Worm (Caenorhabditis elegans): Measurements from ENCODE around the gene lgc-45.

lgc-45 gene

DNA sequence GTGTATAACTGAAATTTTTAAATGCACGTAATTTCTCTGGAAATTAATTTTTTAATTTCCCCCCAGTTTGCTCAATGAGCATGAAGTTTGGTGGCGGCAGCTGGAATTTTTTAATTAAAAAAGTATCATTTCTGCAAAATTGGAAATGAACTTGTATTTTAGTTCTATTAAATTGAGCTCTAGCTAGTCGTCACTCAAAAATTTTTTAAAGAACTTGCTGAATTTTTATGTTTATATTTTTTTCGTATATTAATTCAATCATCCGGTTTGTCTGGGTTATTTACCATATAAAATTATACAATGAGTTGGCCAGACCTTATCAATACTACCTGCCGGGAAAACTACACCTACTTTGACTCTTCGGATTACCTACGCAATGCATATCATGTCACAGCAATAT is 24.5 kb downstream of the lgc-45 start, which contains the start of gene srh-59:
TSS of gene srh-59 (plus strand) at position 301 of the 400 bp plus-strand sequence.
- no peak for TF ChIP-seq ctbp-1 (GFP tag; IDR thresholded peaks at IDR 0.05)
- TF ChIP-seq nhr-28 (tag; optimal IDR thresholded peaks at IDR 0.05), result no peak
- TF ChIP-seq unc-62 (GFP tag; optimal IDR thresholded peaks at IDR 0.05 in 1 of 2), result peak in 1 of 2 experiments; percentile 9
- TF ChIP-seq unc-62 (tag; optimal IDR thresholded peaks at IDR 0.05), result no peak

DNA sequence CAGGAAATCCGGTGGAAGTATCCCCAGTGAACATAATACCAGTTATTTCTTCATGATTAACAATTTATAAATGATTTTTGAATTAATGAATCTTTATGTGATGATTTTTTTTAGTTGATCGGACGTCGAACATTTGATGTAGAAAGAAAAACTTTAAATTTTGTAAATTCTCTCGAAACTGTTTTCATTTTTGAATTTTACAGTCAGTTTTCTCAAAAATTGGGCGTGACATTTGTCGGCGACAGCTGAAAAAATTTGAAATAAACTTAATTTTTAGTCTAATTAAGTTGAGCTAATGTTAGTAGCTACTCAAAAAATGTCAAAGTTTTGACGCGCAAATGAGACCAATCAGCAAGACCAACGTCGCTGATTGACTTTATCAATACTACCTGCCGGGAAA is 26.1 kb downstream of the lgc-45 start, which contains the start of gene srh-60:
TSS of gene srh-60 (plus strand) at position 301 of the 400 bp plus-strand sequence.
- TF ChIP-seq nhr-25 (tag; optimal IDR thresholded peaks at IDR 0.05; ENCODE audit: borderline replicate concordance, insufficient read depth) (no peak), zfp-2 (tag; optimal IDR thresholded peaks at IDR 0.05) (no peak), arid-1 (GFP tag; conservative IDR thresholded peaks at IDR 0.05) (no peak), mxl-2 (GFP tag; conservative IDR thresholded peaks at IDR 0.05) (no peak), skn-1 (tag; optimal IDR thresholded peaks at IDR 0.05) (no peak), php-3 (GFP tag; IDR thresholded peaks at IDR 0.05) (no peak), aha-1 (tag) (no peak), nhr-102 (tag; optimal IDR thresholded peaks at IDR 0.05) (no peak), nhr-77 (tag; optimal IDR thresholded peaks at IDR 0.05) (no peak), ceh-20 (GFP tag; IDR thresholded peaks at IDR 0.05) (no peak), pha-4 (GFP tag; IDR thresholded peaks at IDR 0.05) (no peak), pha-4 (tag; optimal IDR thresholded peaks at IDR 0.05) (no peak), spr-3 (GFP tag; optimal IDR thresholded peaks at IDR 0.05) (no peak), attf-4 (tag; optimal IDR thresholded peaks at IDR 0.05) (no peak), daf-12 (tag; optimal IDR thresholded peaks at IDR 0.05) (no peak), madf-5 (GFP tag; IDR thresholded peaks at IDR 0.05) (no peak), rbr-2 (tag; optimal IDR thresholded peaks at IDR 0.05) (no peak)

DNA sequence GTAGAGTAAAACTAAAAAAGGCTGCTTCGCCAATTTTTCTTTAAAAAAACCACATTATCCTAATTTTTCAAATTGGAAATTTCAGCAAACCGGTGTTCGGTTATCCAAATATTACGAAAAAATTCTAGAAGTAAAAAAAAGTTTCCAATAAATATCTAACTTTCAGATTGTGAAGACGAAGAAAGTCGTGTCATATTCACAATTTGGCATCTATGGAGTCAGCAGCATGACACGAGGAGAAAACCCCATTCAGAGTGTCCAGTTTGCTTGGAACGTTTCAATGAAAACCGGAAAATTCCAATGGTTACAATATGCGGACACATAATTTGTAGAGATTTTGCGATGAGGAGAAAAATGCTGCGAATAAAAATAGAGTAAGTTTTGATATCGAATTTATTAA is 38.1 kb downstream of the lgc-45 start, which contains the start of gene Y49F6A.12:
TSS of gene Y49F6A.12 (plus strand) at position 301 of the 400 bp plus-strand sequence.
- no peak for TF ChIP-seq aha-1 (tag)
- TF ChIP-seq lin-29 (GFP tag; IDR thresholded peaks at IDR 0.05), result no peak
- no peak for TF ChIP-seq lin-38 (GFP tag; IDR thresholded peaks at IDR 0.05)
- TF ChIP-seq lin-15B (tag; optimal IDR thresholded peaks at IDR 0.05), result no peak
- no peak for TF ChIP-seq nhr-237 (tag; optimal IDR thresholded peaks at IDR 0.05)
- TF ChIP-seq ztf-11 (tag; optimal IDR thresholded peaks at IDR 0.05), result no peak
- no peak for TF ChIP-seq nhr-48 (tag; optimal IDR thresholded peaks at IDR 0.05)
- TF ChIP-seq zfp-2 (tag; optimal IDR thresholded peaks at IDR 0.05), result no peak
- TF ChIP-seq hif-1 (tag; optimal IDR thresholded peaks at IDR 0.05), result no peak
- TF ChIP-seq dmd-8 (GFP tag; IDR thresholded peaks at IDR 0.05), result no peak
- no peak for TF ChIP-seq nhr-25 (tag; optimal IDR thresholded peaks at IDR 0.05; ENCODE audit: borderline replicate concordance, insufficient read depth)
- TF ChIP-seq zfp-3 (GFP tag; conservative IDR thresholded peaks at IDR 0.05), result no peak
- no peak for TF ChIP-seq Y105C5A.15 (GFP tag; IDR thresholded peaks at IDR 0.05)
- no peak for TF ChIP-seq lsy-2 (tag; optimal IDR thresholded peaks at IDR 0.05)
- no peak for TF ChIP-seq ZK337.2 (GFP tag; IDR thresholded peaks at IDR 0.05)
- TF ChIP-seq F26F4.8 (GFP tag; conservative IDR thresholded peaks at IDR 0.05), result no peak

DNA sequence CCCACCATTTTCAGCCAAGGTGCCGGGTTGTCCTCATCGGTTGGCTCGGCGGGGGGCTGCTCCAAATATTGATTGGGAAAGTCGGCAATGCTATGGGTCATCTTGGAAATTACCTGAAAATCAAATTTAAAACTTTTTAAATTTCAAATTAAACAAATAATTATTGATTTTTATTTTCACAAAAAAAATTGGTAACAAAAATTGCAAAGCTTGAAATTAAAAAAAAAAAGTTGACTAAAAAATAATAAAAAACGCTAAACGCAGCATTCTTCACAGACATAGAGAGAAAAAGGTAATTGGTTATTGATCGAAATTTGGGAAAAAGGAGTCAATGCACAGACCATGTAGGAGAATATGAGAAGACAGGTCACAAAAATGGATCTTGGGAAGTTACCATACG is 41.4 kb downstream of the lgc-45 start, which contains the start of gene Y49F6A.11:
TSS of gene Y49F6A.11 (minus strand) at position 101 of the 400 bp plus-strand sequence.
- TF ChIP-seq mxl-3 (GFP tag; optimal IDR thresholded peaks at IDR 0.05) (no peak), zfp-3 (GFP tag; conservative IDR thresholded peaks at IDR 0.05) (no peak), ztf-11 (tag; optimal IDR thresholded peaks at IDR 0.05) (no peak), dmd-9 (GFP tag; IDR thresholded peaks at IDR 0.05) (no peak)
